Fruit fly (Drosophila melanogaster) Kc167 (cell line): ENCODE measurements around the gene DNAlig3.

Source experiments
- Myc ChIP-seq: fragments of >200 bp; optimal IDR thresholded peaks from 2 replicates; lab custom pipeline; 2017; ENCODE audit warnings: missing external identifiers
- Sin3A ChIP-seq: fragments of >200 bp; optimal IDR thresholded peaks from 2 replicates; lab custom pipeline; 2018; ENCODE audit warnings: missing external identifiers
- h ChIP-seq: fragments of >200 bp; optimal IDR thresholded peaks from 3 replicates; lab custom pipeline; 2018; ENCODE audit warnings: missing external identifiers
- psq ChIP-seq: fragments of >200 bp; optimal IDR thresholded peaks from 2 replicates; lab custom pipeline; 2017; ENCODE audit warnings: missing external identifiers

DNA sequence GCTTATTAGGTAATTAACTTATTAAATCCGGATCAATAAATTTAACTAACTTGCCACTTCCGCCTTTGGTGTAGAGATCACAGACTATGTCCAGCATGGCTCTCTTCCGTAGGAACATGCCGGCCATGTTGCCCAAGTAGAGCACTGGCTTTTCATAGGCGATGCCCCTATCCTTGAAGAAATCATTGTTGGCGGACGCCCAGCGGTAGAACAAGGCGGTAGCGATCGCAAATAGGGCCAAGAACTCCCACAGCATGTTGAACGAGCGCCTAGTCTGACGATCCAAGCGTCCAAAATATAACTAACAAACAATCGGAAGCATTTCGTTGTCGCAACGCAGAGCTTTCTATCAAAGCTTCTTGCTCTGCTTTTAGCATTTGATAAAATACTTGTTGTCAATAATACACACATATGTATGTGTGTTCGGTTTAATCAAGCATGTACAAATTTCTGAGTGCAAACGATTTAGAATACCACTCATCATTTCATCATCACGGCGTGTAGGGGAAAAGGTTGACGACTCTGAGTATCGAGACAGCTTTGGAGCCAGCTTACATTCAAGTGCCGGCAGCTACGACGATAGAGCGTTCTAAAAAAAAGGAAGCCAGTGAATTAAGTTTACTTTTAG is 2.9 kb downstream of the DNAlig3 start, which contains the start of gene Cyp9f3:
- TF ChIP-seq Myc (no peak), psq (lab: Kevin White, UChicago) (no peak), h (lab: Kevin White, UChicago) (no peak), Sin3A (lab: Kevin White, UChicago) (no peak)
